Worm (Caenorhabditis elegans) whole organism, L1 larva: ENCODE results near the gene sna-3.

Experiments
- C04F5.9 ChIP-seq: sonication (generic microtip); optimal IDR thresholded peaks from 2 replicates; lab custom pipeline; 2016; ENCODE audit warnings: missing genetic modification characterization, missing compliant biosample characterization
- C34B4.2 ChIP-seq: sonication (generic microtip); optimal IDR thresholded peaks from 2 replicates; lab custom pipeline; 2017; ENCODE audit warnings: mild to moderate bottlenecking, missing genetic modification characterization, missing compliant biosample characterization
- Y116A8C.19 ChIP-seq: sonication (generic microtip); optimal IDR thresholded peaks from 2 replicates; lab custom pipeline; 2016; ENCODE audit warnings: missing compliant biosample characterization, missing genetic modification characterization, borderline replicate concordance
- aha-1 ChIP-seq: fragments of 150-350 bp; optimal IDR thresholded peaks from 2 replicates; lab custom pipeline; 2014; ENCODE audit warnings: missing biosample characterization, missing genetic modification characterization
- aly-2 ChIP-seq: fragments of 150-350 bp; optimal IDR thresholded peaks from 2 replicates; lab custom pipeline; 2014; ENCODE audit warnings: missing biosample characterization, missing genetic modification characterization
- ama-1 ChIP-seq: fragments of 150-350 bp; optimal IDR thresholded peaks from 2 replicates; lab custom pipeline; 2014
- ceh-8 ChIP-seq: fragments of 200-800 bp; sonication (Bioruptor generic); optimal IDR thresholded peaks from 2 replicates; lab custom pipeline; 2018; ENCODE audit warnings: mild to moderate bottlenecking, missing genetic modification characterization, moderate library complexity, missing compliant biosample characterization
- ceh-82 ChIP-seq, 3 experiments: fragments of 150-350 bp in 1 of 3; sonication (generic microtip) in 2 of 3; optimal IDR thresholded peaks; 2 replicates each; lab custom pipeline; 2014 to 2017; ENCODE audit warnings: missing biosample characterization in 3 of 3, missing genetic modification characterization in 3 of 3
- ceh-88 ChIP-seq: fragments of 200-800 bp; sonication (Bioruptor generic); IDR thresholded peaks from 2 replicates; pipeline ENCODE4 v1.3.6; 2022; ENCODE audit warnings: missing genetic modification characterization, missing compliant biosample characterization
- ces-1 ChIP-seq: fragments of 150-350 bp; optimal IDR thresholded peaks from 2 replicates; lab custom pipeline; 2014; ENCODE audit warnings: missing biosample characterization, missing genetic modification reagents, missing genetic modification characterization
- dpl-1 ChIP-seq, 3 experiments: fragments of 150-350 bp in 2 of 3; sonication (generic microtip) in 1 of 3; optimal IDR thresholded peaks; 2 replicates each; lab custom pipeline; 2014 to 2017; ENCODE audit warnings: missing biosample characterization in 3 of 3, missing genetic modification characterization in 3 of 3, missing genetic modification reagents in 3 of 3
- egl-13 ChIP-seq: sonication (generic microtip); optimal IDR thresholded peaks from 2 replicates; lab custom pipeline; 2016; ENCODE audit warnings: missing genotype, missing genetic modification reagents, missing genetic modification characterization, missing compliant biosample characterization
- egl-27 ChIP-seq, 2 experiments: fragments of 150-350 bp in 1 of 2; sonication (generic microtip); optimal IDR thresholded peaks; 3 replicates each; lab custom pipeline; 2017 to 2018; ENCODE audit warnings: missing biosample characterization in 2 of 2, missing genetic modification characterization in 2 of 2, missing genetic modification reagents in 2 of 2
- elt-2 ChIP-seq: sonication (generic microtip); optimal IDR thresholded peaks from 2 replicates; lab custom pipeline; 2016; ENCODE audit warnings: missing genetic modification characterization, mild to moderate bottlenecking, inconsistent platforms, missing compliant biosample characterization, missing genetic modification reagents
- ets-5 ChIP-seq: fragments of 200-800 bp; sonication (Bioruptor generic); IDR thresholded peaks from 2 replicates; pipeline ENCODE4 v1.3.6; 2022; ENCODE audit warnings: missing genetic modification characterization, missing compliant biosample characterization
- fkh-10 ChIP-seq: sonication (generic microtip); optimal IDR thresholded peaks from 2 replicates; lab custom pipeline; 2017; ENCODE audit warnings: missing biosample characterization, missing genetic modification reagents, missing genetic modification characterization
- fkh-4 ChIP-seq: sonication (generic microtip); optimal IDR thresholded peaks from 2 replicates; lab custom pipeline; 2016; ENCODE audit warnings: missing compliant biosample characterization, missing genetic modification characterization, borderline replicate concordance
- fkh-8 ChIP-seq: sonication (generic microtip); optimal IDR thresholded peaks from 2 replicates; lab custom pipeline; 2016; ENCODE audit warnings: mild to moderate bottlenecking, missing genetic modification characterization, missing compliant biosample characterization
- grh-1 ChIP-seq: fragments of 200-800 bp; sonication (Bioruptor generic); IDR thresholded peaks from 2 replicates; pipeline ENCODE4 v1.3.6; 2022; ENCODE audit warnings: missing genetic modification reagents, missing genetic modification characterization, missing compliant biosample characterization
- hlh-17 ChIP-seq: fragments of 200-800 bp; sonication (Bioruptor generic); optimal IDR thresholded peaks from 2 replicates; lab custom pipeline; 2018; ENCODE audit warnings: missing genetic modification characterization, mild to moderate bottlenecking, missing compliant biosample characterization, moderate library complexity, borderline replicate concordance
- hlh-4 ChIP-seq: sonication (generic microtip); optimal IDR thresholded peaks from 2 replicates; lab custom pipeline; 2016; ENCODE audit warnings: mild to moderate bottlenecking, missing genetic modification characterization, missing compliant biosample characterization
- irx-1 ChIP-seq: sonication (generic microtip); optimal IDR thresholded peaks from 2 replicates; lab custom pipeline; 2016; ENCODE audit warnings: missing genetic modification characterization, missing compliant biosample characterization
- isw-1 ChIP-seq: fragments of 200-800 bp; sonication (Bioruptor generic); IDR thresholded peaks from 2 replicates; pipeline ENCODE4 v1.3.6; 2022; ENCODE audit warnings: missing genetic modification characterization, missing compliant biosample characterization
- jun-1 ChIP-seq: fragments of 150-350 bp; optimal IDR thresholded peaks from 2 replicates; lab custom pipeline; 2014; ENCODE audit warnings: missing biosample characterization, missing genetic modification reagents, missing genetic modification characterization
- lin-14 ChIP-seq: fragments of 200-800 bp; sonication (Bioruptor generic); optimal IDR thresholded peaks from 2 replicates; lab custom pipeline; 2018; ENCODE audit warnings: mild to moderate bottlenecking, missing genetic modification characterization, moderate library complexity, missing compliant biosample characterization
- lin-15B ChIP-seq: fragments of 150-350 bp; sonication (generic microtip); optimal IDR thresholded peaks from 3 replicates; lab custom pipeline; 2014; ENCODE audit warnings: missing biosample characterization, missing genetic modification characterization
- lin-35 ChIP-seq, 2 experiments: fragments of 150-350 bp; optimal IDR thresholded peaks; 2 replicates each; lab custom pipeline; 2014; ENCODE audit warnings: missing biosample characterization in 2 of 2, missing genetic modification characterization in 2 of 2, missing genetic modification reagents in 2 of 2
- lin-39 ChIP-seq: fragments of 150-350 bp; optimal IDR thresholded peaks from 2 replicates; lab custom pipeline; 2014; ENCODE audit warnings: missing biosample characterization, missing genetic modification reagents, missing genetic modification characterization
- mdl-1 ChIP-seq, 2 experiments: fragments of 150-350 bp; optimal IDR thresholded peaks; 2 replicates each; lab custom pipeline; 2014 to 2017; ENCODE audit warnings: missing biosample characterization in 2 of 2, missing genetic modification characterization in 2 of 2, inconsistent platforms in 1 of 2
- mef-2 ChIP-seq: fragments of 150-350 bp; optimal IDR thresholded peaks from 2 replicates; lab custom pipeline; 2014; ENCODE audit warnings: missing biosample characterization, missing genetic modification characterization
- nhr-11 ChIP-seq: fragments of 150-350 bp; optimal IDR thresholded peaks from 2 replicates; lab custom pipeline; 2014; ENCODE audit warnings: missing biosample characterization, missing genetic modification characterization
- nhr-19 ChIP-seq: fragments of 200-800 bp; sonication (Bioruptor generic); conservative IDR thresholded peaks from 2 replicates; pipeline ENCODE4 v1.3.6; 2022; ENCODE audit warnings: missing genetic modification characterization, missing compliant biosample characterization
- nhr-237 ChIP-seq: fragments of 150-350 bp; optimal IDR thresholded peaks from 2 replicates; lab custom pipeline; 2014; ENCODE audit warnings: missing biosample characterization, missing genetic modification characterization
- nhr-47 ChIP-seq: sonication (generic microtip); optimal IDR thresholded peaks from 2 replicates; lab custom pipeline; 2016; ENCODE audit warnings: mild to moderate bottlenecking, missing genetic modification characterization, moderate library complexity, missing compliant biosample characterization
- nhr-76 ChIP-seq: sonication (generic microtip); optimal IDR thresholded peaks from 2 replicates; lab custom pipeline; 2017; ENCODE audit warnings: missing biosample characterization, missing genetic modification characterization
- nhr-77 ChIP-seq: fragments of 150-350 bp; optimal IDR thresholded peaks from 2 replicates; lab custom pipeline; 2014; ENCODE audit warnings: missing biosample characterization, missing genetic modification characterization
- nhr-84 ChIP-seq: sonication (generic microtip); optimal IDR thresholded peaks from 2 replicates; lab custom pipeline; 2017; ENCODE audit warnings: missing biosample characterization, missing genetic modification characterization
- pag-3 ChIP-seq: sonication (generic microtip); optimal IDR thresholded peaks from 2 replicates; lab custom pipeline; 2017; ENCODE audit warnings: missing genetic modification characterization, mild to moderate bottlenecking, missing compliant biosample characterization, antibody characterized with exemption, borderline replicate concordance; ENCODE audit not compliant: insufficient read depth
- pax-3 ChIP-seq: fragments of 200-800 bp; sonication (Bioruptor generic); optimal IDR thresholded peaks from 2 replicates; lab custom pipeline; 2018; ENCODE audit warnings: mild to moderate bottlenecking, missing genetic modification characterization, moderate library complexity, missing compliant biosample characterization
- pqm-1 ChIP-seq: sonication (generic microtip); optimal IDR thresholded peaks from 3 replicates; lab custom pipeline; 2017; ENCODE audit warnings: missing biosample characterization, missing genetic modification characterization
- rnt-1 ChIP-seq: sonication (generic microtip); optimal IDR thresholded peaks from 2 replicates; lab custom pipeline; 2016; ENCODE audit warnings: mild to moderate bottlenecking, missing genetic modification characterization, moderate library complexity, missing compliant biosample characterization
- skn-1 ChIP-seq: fragments of 150-350 bp; optimal IDR thresholded peaks from 2 replicates; lab custom pipeline; 2014; ENCODE audit warnings: missing biosample characterization, missing genetic modification characterization
- snu-23 ChIP-seq: sonication (generic microtip); optimal IDR thresholded peaks from 2 replicates; lab custom pipeline; 2016; ENCODE audit warnings: missing genetic modification characterization, missing compliant biosample characterization
- sup-37 ChIP-seq: fragments of 200-800 bp; sonication (Bioruptor generic); optimal IDR thresholded peaks from 2 replicates; lab custom pipeline; 2018; ENCODE audit warnings: mild to moderate bottlenecking, missing genetic modification characterization, missing compliant biosample characterization
- tlp-1 ChIP-seq: fragments of 150-350 bp; optimal IDR thresholded peaks from 2 replicates; lab custom pipeline; 2014; ENCODE audit warnings: missing biosample characterization, missing genetic modification characterization
- unc-30 ChIP-seq: sonication (generic microtip); optimal IDR thresholded peaks from 2 replicates; lab custom pipeline; 2017; ENCODE audit warnings: missing biosample characterization, missing genetic modification characterization
- unc-62 ChIP-seq: fragments of 150-350 bp; optimal IDR thresholded peaks from 2 replicates; lab custom pipeline; 2014; ENCODE audit warnings: missing biosample characterization, missing genetic modification reagents, missing genetic modification characterization
- unc-98 ChIP-seq: fragments of 200-800 bp; sonication (Bioruptor generic); IDR thresholded peaks from 2 replicates; pipeline ENCODE4 v1.3.6; 2022; ENCODE audit warnings: missing genetic modification characterization, missing compliant biosample characterization
- vab-15 ChIP-seq: sonication (generic microtip); optimal IDR thresholded peaks from 2 replicates; lab custom pipeline; 2017; ENCODE audit warnings: missing genotype, mild to moderate bottlenecking, missing genetic modification characterization, missing compliant biosample characterization
- zag-1 ChIP-seq: fragments of 150-350 bp; optimal IDR thresholded peaks from 2 replicates; lab custom pipeline; 2014; ENCODE audit warnings: missing biosample characterization, missing genetic modification characterization
- ztf-11 ChIP-seq, 2 experiments: sonication (generic microtip); optimal IDR thresholded peaks; 2 replicates each; lab custom pipeline; 2016 to 2017; ENCODE audit warnings: missing genetic modification characterization in 2 of 2, missing biosample characterization in 1 of 2, missing compliant biosample characterization in 1 of 2
- ztf-4 ChIP-seq: fragments of 150-350 bp; optimal IDR thresholded peaks from 2 replicates; lab custom pipeline; 2014; ENCODE audit warnings: missing biosample characterization, missing genetic modification characterization

Gene sna-3

DNA sequence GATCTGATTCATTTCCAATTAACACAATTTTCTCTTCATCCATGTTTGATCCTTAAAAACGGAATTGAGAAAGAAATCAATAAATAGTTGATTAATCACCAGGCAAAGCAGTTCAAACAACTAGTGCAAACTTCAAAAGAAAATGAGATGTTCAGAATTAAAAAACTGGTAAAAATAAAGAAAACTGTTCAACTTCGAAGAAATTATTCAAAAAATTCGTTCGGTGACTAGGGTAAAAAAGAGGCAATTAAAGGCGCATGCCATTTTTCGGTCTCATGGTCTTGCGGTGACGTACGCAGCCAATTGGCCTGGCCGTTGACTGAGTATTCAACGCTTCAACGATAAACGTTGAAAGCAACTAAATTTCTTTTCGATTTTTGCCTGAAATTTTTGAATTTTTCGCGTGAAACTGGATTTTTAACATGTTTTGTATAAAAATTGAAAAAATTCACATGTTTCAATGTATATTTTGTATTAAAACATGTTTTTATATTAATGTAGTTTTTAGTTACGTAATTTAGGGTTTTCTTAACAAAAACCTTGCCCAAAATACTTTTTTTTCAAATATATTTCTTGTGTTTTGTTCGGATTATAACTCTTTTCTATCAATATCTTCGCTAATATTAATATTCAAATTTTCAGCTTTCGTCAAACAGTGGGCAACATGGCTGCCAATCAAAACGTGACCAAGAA lies at the start of gene sna-3, which contains the start of gene rps-3:
Gene sna-3, minus strand, starts transcription at position 51 of the 693 bp plus-strand sequence.
Gene rps-3, plus strand, starts transcription at position 643 of the 693 bp plus-strand sequence.
- no peak for TF ChIP-seq ces-1 (GFP tag; lab: Kevin White, UChicago)
- peak; percentile 60 to 80 (median 61) for TF ChIP-seq ceh-82 (tag; optimal IDR thresholded peaks at IDR 0.05; lab: Kevin White, UChicago)
- peak in 1 of 2 experiments; percentile 69 for TF ChIP-seq mdl-1 (tag; optimal IDR thresholded peaks at IDR 0.05; lab: Kevin White, UChicago)
- TF ChIP-seq ets-5 (GFP tag; lab: Robert Waterston, UW): no peak
- peak; percentile 7 for TF ChIP-seq ztf-4 (tag; lab: Kevin White, UChicago)
- no peak for TF ChIP-seq fkh-10
- TF ChIP-seq pax-3 (tag; lab: Kevin White, UChicago): no peak
- TF ChIP-seq C34B4.2 (tag; lab: Kevin White, UChicago): no peak
- peak; percentile 70 to 80 (median 78) for TF ChIP-seq dpl-1 (GFP tag; optimal IDR thresholded peaks at IDR 0.05; lab: Kevin White, UChicago)
- peak; percentile 29 for TF ChIP-seq aly-2 (tag; lab: Kevin White, UChicago)
- TF ChIP-seq unc-30 (tag; lab: Kevin White, UChicago): no peak
- no peak for TF ChIP-seq pag-3 (tag; lab: Kevin White, UChicago)
- no peak for TF ChIP-seq Y116A8C.19 (tag; lab: Kevin White, UChicago)
- TF ChIP-seq rnt-1 (tag; lab: Kevin White, UChicago): peak; percentile 85
- TF ChIP-seq egl-13 (tag; lab: Kevin White, UChicago): no peak
- peak; percentile 72 for TF ChIP-seq nhr-47
- TF ChIP-seq lin-14: peak; percentile 70
- TF ChIP-seq nhr-76: no peak
- no peak for TF ChIP-seq mef-2 (tag; lab: Kevin White, UChicago)
- peak; percentile 60 for TF ChIP-seq isw-1 (GFP tag; lab: Robert Waterston, UW)
- 0 out of 2 replicates have a peak, but pooled peaks have one; percentile 27 for TF ChIP-seq grh-1 (GFP tag; lab: Robert Waterston, UW)
- no peak for TF ChIP-seq hlh-4 (tag; lab: Kevin White, UChicago)
- peak; percentile 44 for TF ChIP-seq vab-15 (tag; lab: Kevin White, UChicago)
- TF ChIP-seq egl-27 (tag; optimal IDR thresholded peaks at IDR 0.05; lab: Kevin White, UChicago): no peak
- peak; percentile 31 for TF ChIP-seq ceh-8 (GFP tag; lab: Kevin White, UChicago)
- TF ChIP-seq aha-1 (tag; lab: Kevin White, UChicago): no peak
- TF ChIP-seq ceh-88 (GFP tag; lab: Robert Waterston, UW): no peak
- TF ChIP-seq lin-35 (GFP tag; optimal IDR thresholded peaks at IDR 0.05; lab: Kevin White, UChicago): peak; percentile 81 to 89
- TF ChIP-seq nhr-237 (tag; lab: Kevin White, UChicago): peak; percentile 11
- TF ChIP-seq C04F5.9 (tag; lab: Kevin White, UChicago): no peak
- no peak for TF ChIP-seq nhr-11 (tag; lab: Kevin White, UChicago)
- no peak for TF ChIP-seq unc-62 (GFP tag; lab: Kevin White, UChicago)
- peak; percentile 40 for TF ChIP-seq irx-1 (tag; lab: Kevin White, UChicago)
- TF ChIP-seq tlp-1 (tag; lab: Kevin White, UChicago): no peak
- TF ChIP-seq unc-98 (GFP tag; lab: Robert Waterston, UW): no peak
- no peak for TF ChIP-seq pqm-1 (tag; lab: Kevin White, UChicago)
- no peak for TF ChIP-seq fkh-4 (tag; lab: Kevin White, UChicago)
- peak; percentile 76 for TF ChIP-seq nhr-19 (GFP tag; lab: Robert Waterston, UW)
- peak in 1 of 2 experiments; percentile 41 for TF ChIP-seq ztf-11 (tag; optimal IDR thresholded peaks at IDR 0.05; lab: Kevin White, UChicago)
- TF ChIP-seq ama-1 (lab: Kevin White, UChicago): no peak
- no peak for TF ChIP-seq elt-2
- TF ChIP-seq snu-23 (GFP tag; lab: Kevin White, UChicago): peak; percentile 79
- peak; percentile 68 for TF ChIP-seq lin-15B
- TF ChIP-seq nhr-84: no peak
- TF ChIP-seq nhr-77: peak; percentile 70
- peak; percentile 23 for TF ChIP-seq lin-39 (tag; lab: Kevin White, UChicago)
- TF ChIP-seq hlh-17 (GFP tag; lab: Kevin White, UChicago): no peak
- TF ChIP-seq jun-1 (tag; lab: Kevin White, UChicago): no peak
- TF ChIP-seq sup-37 (GFP tag; lab: Kevin White, UChicago): no peak
- TF ChIP-seq fkh-8 (tag; lab: Kevin White, UChicago): peak; percentile 66
- TF ChIP-seq skn-1: peak; percentile 76
- TF ChIP-seq zag-1 (tag; lab: Kevin White, UChicago): no peak
